Worm (Caenorhabditis elegans) whole organism, L1 larva: Measurements from ENCODE around the gene php-3.

ENCODE experiments used
- C04F5.9 ChIP-seq: sonication (generic microtip); optimal IDR thresholded peaks from 2 replicates; lab custom pipeline; 2016; ENCODE audit warnings: missing genetic modification characterization, missing compliant biosample characterization
- C16A3.4 ChIP-seq: fragments of 150-350 bp; optimal IDR thresholded peaks from 2 replicates; lab custom pipeline; 2014; ENCODE audit warnings: missing biosample characterization, missing genetic modification characterization
- C34B4.2 ChIP-seq: sonication (generic microtip); optimal IDR thresholded peaks from 2 replicates; lab custom pipeline; 2017; ENCODE audit warnings: mild to moderate bottlenecking, missing genetic modification characterization, missing compliant biosample characterization
- Y116A8C.19 ChIP-seq: sonication (generic microtip); optimal IDR thresholded peaks from 2 replicates; lab custom pipeline; 2016; ENCODE audit warnings: missing compliant biosample characterization, missing genetic modification characterization, borderline replicate concordance
- aha-1 ChIP-seq: fragments of 150-350 bp; optimal IDR thresholded peaks from 2 replicates; lab custom pipeline; 2014; ENCODE audit warnings: missing biosample characterization, missing genetic modification characterization
- aly-2 ChIP-seq: fragments of 150-350 bp; optimal IDR thresholded peaks from 2 replicates; lab custom pipeline; 2014; ENCODE audit warnings: missing biosample characterization, missing genetic modification characterization
- blmp-1 ChIP-seq: fragments of 150-350 bp; optimal IDR thresholded peaks from 2 replicates; lab custom pipeline; 2014; ENCODE audit warnings: missing biosample characterization, missing genetic modification characterization
- ceh-63 ChIP-seq: fragments of 200-800 bp; sonication (Bioruptor generic); optimal IDR thresholded peaks from 2 replicates; lab custom pipeline; 2018; ENCODE audit warnings: mild to moderate bottlenecking, missing genetic modification characterization, missing compliant biosample characterization
- ceh-8 ChIP-seq: fragments of 200-800 bp; sonication (Bioruptor generic); optimal IDR thresholded peaks from 2 replicates; lab custom pipeline; 2018; ENCODE audit warnings: mild to moderate bottlenecking, missing genetic modification characterization, moderate library complexity, missing compliant biosample characterization
- ceh-88 ChIP-seq: fragments of 200-800 bp; sonication (Bioruptor generic); IDR thresholded peaks from 2 replicates; pipeline ENCODE4 v1.3.6; 2022; ENCODE audit warnings: missing genetic modification characterization, missing compliant biosample characterization
- dpl-1 ChIP-seq, 3 experiments: fragments of 150-350 bp in 2 of 3; sonication (generic microtip) in 1 of 3; optimal IDR thresholded peaks; 2 replicates each; lab custom pipeline; 2014 to 2017; ENCODE audit warnings: missing biosample characterization in 3 of 3, missing genetic modification characterization in 3 of 3, missing genetic modification reagents in 3 of 3
- dsc-1 ChIP-seq: sonication (generic microtip); optimal IDR thresholded peaks from 2 replicates; lab custom pipeline; 2016; ENCODE audit warnings: mild to moderate bottlenecking, missing genetic modification characterization, missing compliant biosample characterization
- efl-1 ChIP-seq, 4 experiments: fragments of 150-350 bp; optimal IDR thresholded peaks in 3 of 4; peaks in 1 of 4; 1 replicate in 1 of 4; 2 replicates in 3 of 4; lab custom pipeline; 2014; ENCODE audit warnings: missing biosample characterization in 2 of 4, missing genetic modification characterization in 2 of 4, missing genetic modification reagents in 2 of 4
- efl-3 ChIP-seq: fragments of 200-800 bp; sonication (Bioruptor generic); optimal IDR thresholded peaks from 2 replicates; lab custom pipeline; 2018; ENCODE audit warnings: mild to moderate bottlenecking, missing genetic modification characterization, missing compliant biosample characterization
- elt-3 ChIP-seq, 6 experiments: fragments of 150-350 bp in 1 of 6; sonication (generic microtip); optimal IDR thresholded peaks; 2 replicates each; lab custom pipeline; 2017 to 2018; ENCODE audit warnings: missing biosample characterization in 6 of 6, missing genetic modification characterization in 6 of 6, inconsistent platforms in 1 of 6
- ets-5 ChIP-seq: fragments of 200-800 bp; sonication (Bioruptor generic); IDR thresholded peaks from 2 replicates; pipeline ENCODE4 v1.3.6; 2022; ENCODE audit warnings: missing genetic modification characterization, missing compliant biosample characterization
- fkh-10 ChIP-seq: sonication (generic microtip); optimal IDR thresholded peaks from 2 replicates; lab custom pipeline; 2017; ENCODE audit warnings: missing biosample characterization, missing genetic modification reagents, missing genetic modification characterization
- fkh-8 ChIP-seq: sonication (generic microtip); optimal IDR thresholded peaks from 2 replicates; lab custom pipeline; 2016; ENCODE audit warnings: mild to moderate bottlenecking, missing genetic modification characterization, missing compliant biosample characterization
- fos-1 ChIP-seq: fragments of 150-350 bp; optimal IDR thresholded peaks from 2 replicates; lab custom pipeline; 2014; ENCODE audit warnings: missing biosample characterization, missing genetic modification characterization
- hpl-2 ChIP-seq: fragments of 150-350 bp; optimal IDR thresholded peaks from 2 replicates; lab custom pipeline; 2014; ENCODE audit warnings: missing biosample characterization, missing genetic modification reagents, missing genetic modification characterization
- irx-1 ChIP-seq: sonication (generic microtip); optimal IDR thresholded peaks from 2 replicates; lab custom pipeline; 2016; ENCODE audit warnings: missing genetic modification characterization, missing compliant biosample characterization
- lin-14 ChIP-seq: fragments of 200-800 bp; sonication (Bioruptor generic); optimal IDR thresholded peaks from 2 replicates; lab custom pipeline; 2018; ENCODE audit warnings: mild to moderate bottlenecking, missing genetic modification characterization, moderate library complexity, missing compliant biosample characterization
- lin-39 ChIP-seq: fragments of 150-350 bp; optimal IDR thresholded peaks from 2 replicates; lab custom pipeline; 2014; ENCODE audit warnings: missing biosample characterization, missing genetic modification reagents, missing genetic modification characterization
- lsy-2 ChIP-seq, 2 experiments: fragments of 150-350 bp; optimal IDR thresholded peaks; 2 replicates each; lab custom pipeline; 2014; ENCODE audit warnings: missing biosample characterization in 2 of 2, missing genetic modification characterization in 2 of 2
- mab-9 ChIP-seq: fragments of 200-800 bp; sonication (Bioruptor generic); IDR thresholded peaks from 2 replicates; pipeline ENCODE4 v1.3.6; 2022; ENCODE audit warnings: missing genetic modification reagents, missing genetic modification characterization, missing compliant biosample characterization
- nhr-12 ChIP-seq: sonication (generic microtip); optimal IDR thresholded peaks from 2 replicates; lab custom pipeline; 2017; ENCODE audit warnings: missing biosample characterization, missing genetic modification characterization
- nhr-20 ChIP-seq: sonication (generic microtip); optimal IDR thresholded peaks from 2 replicates; lab custom pipeline; 2016; ENCODE audit warnings: mild to moderate bottlenecking, missing genetic modification characterization, missing compliant biosample characterization
- nhr-28 ChIP-seq: fragments of 150-350 bp; optimal IDR thresholded peaks from 2 replicates; lab custom pipeline; 2014; ENCODE audit warnings: missing biosample characterization, missing genetic modification characterization
- nhr-47 ChIP-seq: sonication (generic microtip); optimal IDR thresholded peaks from 2 replicates; lab custom pipeline; 2016; ENCODE audit warnings: mild to moderate bottlenecking, missing genetic modification characterization, moderate library complexity, missing compliant biosample characterization
- nhr-77 ChIP-seq: fragments of 150-350 bp; optimal IDR thresholded peaks from 2 replicates; lab custom pipeline; 2014; ENCODE audit warnings: missing biosample characterization, missing genetic modification characterization
- nhr-84 ChIP-seq: sonication (generic microtip); optimal IDR thresholded peaks from 2 replicates; lab custom pipeline; 2017; ENCODE audit warnings: missing biosample characterization, missing genetic modification characterization
- nhr-85 ChIP-seq: sonication (generic microtip); peaks from one replicate; lab custom pipeline; 2016; ENCODE audit warnings: missing genetic modification characterization, inconsistent platforms, missing compliant biosample characterization
- skn-1 ChIP-seq: fragments of 150-350 bp; optimal IDR thresholded peaks from 2 replicates; lab custom pipeline; 2014; ENCODE audit warnings: missing biosample characterization, missing genetic modification characterization
- snpc-4 ChIP-seq: fragments of 150-350 bp; optimal IDR thresholded peaks from 2 replicates; lab custom pipeline; 2014; ENCODE audit warnings: missing biosample characterization, missing genetic modification characterization
- snu-23 ChIP-seq: sonication (generic microtip); optimal IDR thresholded peaks from 2 replicates; lab custom pipeline; 2016; ENCODE audit warnings: missing genetic modification characterization, missing compliant biosample characterization
- unc-130 ChIP-seq: fragments of 150-350 bp; optimal IDR thresholded peaks from 2 replicates; lab custom pipeline; 2017; ENCODE audit warnings: missing biosample characterization, missing genetic modification characterization, inconsistent platforms
- unc-98 ChIP-seq: fragments of 200-800 bp; sonication (Bioruptor generic); IDR thresholded peaks from 2 replicates; pipeline ENCODE4 v1.3.6; 2022; ENCODE audit warnings: missing genetic modification characterization, missing compliant biosample characterization
- xbp-1 ChIP-seq: sonication (generic microtip); optimal IDR thresholded peaks from 2 replicates; lab custom pipeline; 2016; ENCODE audit warnings: missing genetic modification characterization, missing compliant biosample characterization
- zag-1 ChIP-seq: fragments of 150-350 bp; optimal IDR thresholded peaks from 2 replicates; lab custom pipeline; 2014; ENCODE audit warnings: missing biosample characterization, missing genetic modification characterization
- zip-4 ChIP-seq: fragments of 200-800 bp; sonication (Bioruptor generic); optimal IDR thresholded peaks from 2 replicates; lab custom pipeline; 2018; ENCODE audit warnings: mild to moderate bottlenecking, missing genetic modification characterization, moderate library complexity, missing compliant biosample characterization
- ztf-11 ChIP-seq, 2 experiments: sonication (generic microtip); optimal IDR thresholded peaks; 2 replicates each; lab custom pipeline; 2016 to 2017; ENCODE audit warnings: missing genetic modification characterization in 2 of 2, missing biosample characterization in 1 of 2, missing compliant biosample characterization in 1 of 2

php-3 gene

DNA sequence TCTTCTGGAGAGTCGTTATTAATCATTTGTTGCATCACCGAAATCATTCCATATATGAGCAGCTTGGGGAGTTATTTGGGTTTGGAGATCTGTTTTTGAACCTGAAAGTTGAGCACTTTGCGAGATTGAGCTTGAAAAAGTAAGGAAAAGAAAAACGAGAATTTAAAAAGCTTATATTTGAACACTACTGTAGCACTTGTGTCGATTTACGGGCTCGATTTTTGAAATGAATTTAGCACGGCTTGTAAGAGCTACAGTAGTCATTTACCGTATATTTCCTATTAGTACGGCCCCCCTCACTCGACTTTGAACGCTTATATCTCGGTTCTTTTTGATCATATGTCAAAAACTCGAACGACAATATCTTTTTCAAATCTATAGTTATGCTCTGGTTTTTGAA lies 6.9 kb upstream of the php-3 start, which contains the start of gene nob-1:
nob-1 (minus strand) TSS at position 101 of the 400 bp plus-strand sequence.
- TF ChIP-seq zag-1 (no peak), fkh-10 (no peak), ets-5 (GFP tag; lab: Robert Waterston, UW) (no peak), ceh-8 (no peak), snpc-4 (tag; lab: Kevin White, UChicago) (no peak), xbp-1 (tag; lab: Kevin White, UChicago) (no peak), lsy-2 (tag; optimal IDR thresholded peaks at IDR 0.05; lab: Kevin White, UChicago) (no peak)

DNA sequence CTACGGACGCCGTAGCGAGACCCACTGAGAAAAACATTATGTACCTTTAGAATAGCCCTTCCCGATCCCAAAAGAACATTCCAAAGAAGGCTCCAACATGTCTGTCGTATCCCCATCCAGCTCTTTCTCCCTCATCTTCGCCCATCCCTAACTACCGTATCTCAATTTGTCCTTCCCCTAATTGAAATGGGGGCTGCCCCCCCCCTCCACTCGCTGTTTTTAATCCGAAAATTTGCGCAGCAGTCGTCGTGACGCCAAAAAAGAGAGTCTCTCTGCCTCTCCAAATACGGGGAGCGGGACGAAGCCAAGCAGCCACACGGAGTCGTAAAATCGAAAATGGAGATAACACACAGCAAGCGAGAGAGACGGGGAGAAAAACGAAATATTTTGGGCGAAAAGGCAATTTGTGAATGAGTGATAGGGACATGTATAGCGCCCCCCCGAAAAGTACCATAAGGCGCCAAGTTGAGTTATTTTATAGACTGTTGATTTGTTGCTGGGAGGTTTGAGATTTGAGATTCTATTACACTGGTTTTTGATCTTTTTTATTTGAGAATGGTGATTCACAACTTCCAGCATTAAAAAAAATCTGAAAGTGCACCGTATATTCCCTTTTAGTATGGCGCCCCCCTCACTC lies 4.8 kb upstream of the php-3 start:
- TF ChIP-seq nhr-85 (tag; lab: Kevin White, UChicago) (peak; percentile 62), fos-1 (no peak), nhr-77 (tag; lab: Kevin White, UChicago) (no peak), nhr-28 (no peak), lsy-2 (tag; optimal IDR thresholded peaks at IDR 0.05; lab: Kevin White, UChicago) (peak in 1 of 2 experiments; percentile 11), efl-3 (GFP tag; lab: Kevin White, UChicago) (no peak), ceh-63 (GFP tag; lab: Kevin White, UChicago) (peak; percentile 88), unc-130 (no peak), nhr-12 (tag; lab: Kevin White, UChicago) (no peak), snu-23 (GFP tag; lab: Kevin White, UChicago) (no peak), efl-1 (optimal IDR thresholded peaks at IDR 0.05; lab: Kevin White, UChicago) (no peak), efl-1 (GFP tag; optimal IDR thresholded peaks at IDR 0.05 in 1 of 2; lab: Kevin White, UChicago) (no peak), nhr-84 (tag; lab: Kevin White, UChicago) (no peak), dsc-1 (tag; lab: Kevin White, UChicago) (no peak), C04F5.9 (tag; lab: Kevin White, UChicago) (no peak), C16A3.4 (tag; lab: Kevin White, UChicago) (no peak), unc-98 (no peak), dpl-1 (GFP tag; optimal IDR thresholded peaks at IDR 0.05; lab: Kevin White, UChicago) (no peak), Y116A8C.19 (tag; lab: Kevin White, UChicago) (no peak), blmp-1 (tag; lab: Kevin White, UChicago) (peak; percentile 19), skn-1 (tag; lab: Kevin White, UChicago) (no peak), lin-14 (GFP tag; lab: Kevin White, UChicago) (peak; percentile 30), lin-39 (tag; lab: Kevin White, UChicago) (no peak)

DNA sequence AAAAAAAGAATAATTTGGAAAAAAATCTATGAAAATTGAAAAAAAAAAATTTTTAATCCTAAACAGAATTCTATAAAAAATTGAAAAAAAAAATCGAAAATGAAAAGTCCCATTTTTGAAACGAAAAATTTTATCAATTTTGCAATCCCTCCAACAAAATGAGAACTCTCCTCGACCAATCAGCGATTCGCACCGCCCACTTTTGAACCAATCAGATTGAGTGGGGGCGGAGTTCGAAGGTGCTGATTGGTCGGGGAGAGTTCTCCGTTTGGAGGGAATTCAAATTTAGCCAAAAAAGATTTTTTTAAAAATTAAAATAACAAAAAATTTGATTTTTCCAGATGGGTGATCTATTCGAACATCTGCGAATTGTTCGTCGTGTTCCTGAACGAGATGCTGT lies 9.6 kb downstream of the php-3 start:
- TF ChIP-seq elt-3 (tag; optimal IDR thresholded peaks at IDR 0.05; lab: Kevin White, UChicago), result no peak
- TF ChIP-seq nhr-47, result no peak
- TF ChIP-seq C34B4.2, result no peak
- TF ChIP-seq zag-1, result no peak
- no peak for TF ChIP-seq hpl-2
- TF ChIP-seq aha-1, result no peak
- no peak for TF ChIP-seq nhr-77 (tag; lab: Kevin White, UChicago)
- TF ChIP-seq mab-9 (GFP tag; lab: Robert Waterston, UW), result no peak
- no peak for TF ChIP-seq fos-1
- no peak for TF ChIP-seq lin-14 (GFP tag; lab: Kevin White, UChicago)
- TF ChIP-seq nhr-85 (tag; lab: Kevin White, UChicago), result no peak
- TF ChIP-seq ceh-8, result no peak
- no peak for TF ChIP-seq aly-2 (tag; lab: Kevin White, UChicago)
- TF ChIP-seq ztf-11 (tag; optimal IDR thresholded peaks at IDR 0.05; lab: Kevin White, UChicago), result no peak
- TF ChIP-seq fkh-8 (tag; lab: Kevin White, UChicago), result no peak
- no peak for TF ChIP-seq irx-1 (tag; lab: Kevin White, UChicago)
- no peak for TF ChIP-seq zip-4 (GFP tag; lab: Kevin White, UChicago)
- TF ChIP-seq lsy-2 (tag; optimal IDR thresholded peaks at IDR 0.05; lab: Kevin White, UChicago), result no peak
- no peak for TF ChIP-seq nhr-20 (tag; lab: Kevin White, UChicago)
- TF ChIP-seq ceh-88 (GFP tag; lab: Robert Waterston, UW), result no peak
